Worm (Caenorhabditis elegans) whole organism, L1 larva: ENCODE measurements around the gene txt-12.

Experiments
- egl-13 ChIP-seq: sonication (generic microtip); optimal IDR thresholded peaks from 2 replicates; lab custom pipeline; 2016; ENCODE audit warnings: missing genotype, missing genetic modification reagents, missing genetic modification characterization, missing compliant biosample characterization
- lin-35 ChIP-seq, 2 experiments: fragments of 150-350 bp; optimal IDR thresholded peaks; 2 replicates each; lab custom pipeline; 2014; ENCODE audit warnings: missing biosample characterization in 2 of 2, missing genetic modification characterization in 2 of 2, missing genetic modification reagents in 2 of 2
- nhr-20 ChIP-seq: sonication (generic microtip); optimal IDR thresholded peaks from 2 replicates; lab custom pipeline; 2016; ENCODE audit warnings: mild to moderate bottlenecking, missing genetic modification characterization, missing compliant biosample characterization
- nhr-237 ChIP-seq: fragments of 150-350 bp; optimal IDR thresholded peaks from 2 replicates; lab custom pipeline; 2014; ENCODE audit warnings: missing biosample characterization, missing genetic modification characterization
- sox-4 ChIP-seq: sonication (generic microtip); optimal IDR thresholded peaks from 2 replicates; lab custom pipeline; 2016; ENCODE audit warnings: missing genetic modification characterization, missing compliant biosample characterization
- tbx-2 ChIP-seq: sonication (generic microtip); optimal IDR thresholded peaks from 2 replicates; lab custom pipeline; 2016; ENCODE audit warnings: missing genetic modification characterization, missing compliant biosample characterization
- unc-30 ChIP-seq: sonication (generic microtip); optimal IDR thresholded peaks from 2 replicates; lab custom pipeline; 2017; ENCODE audit warnings: missing biosample characterization, missing genetic modification characterization
- ztf-11 ChIP-seq, 2 experiments: sonication (generic microtip); optimal IDR thresholded peaks; 2 replicates each; lab custom pipeline; 2016 to 2017; ENCODE audit warnings: missing genetic modification characterization in 2 of 2, missing biosample characterization in 1 of 2, missing compliant biosample characterization in 1 of 2

Gene txt-12

ce11 chrV:15143798-15144197 lies 51.0 kb downstream of the txt-12 start, which contains the start of gene K08F9.4 (continued):
- peak; percentile 50 for TF ChIP-seq tbx-2 (tag; lab: Kevin White, UChicago)
- TF ChIP-seq lin-35 (GFP tag; optimal IDR thresholded peaks at IDR 0.05; lab: Kevin White, UChicago) = peak; percentile 75 to 85
- no peak for TF ChIP-seq sox-4 (tag; lab: Kevin White, UChicago)
- no peak for TF ChIP-seq ztf-11 (tag; optimal IDR thresholded peaks at IDR 0.05; lab: Kevin White, UChicago)
- no peak for TF ChIP-seq unc-30 (tag; lab: Kevin White, UChicago)
- no peak for TF ChIP-seq egl-13 (tag; lab: Kevin White, UChicago)
- peak; percentile 68 for TF ChIP-seq nhr-20 (tag; lab: Kevin White, UChicago)
- TF ChIP-seq nhr-237 (tag; lab: Kevin White, UChicago) = peak; percentile 55
